Worm (Caenorhabditis elegans) whole organism, L3 larva: ENCODE measurements around the gene F33E11.2.

Experiments
- R02D3.7 ChIP-seq: fragments of 150-350 bp; optimal IDR thresholded peaks from 2 replicates; lab custom pipeline; 2014; ENCODE audit warnings: missing biosample characterization, missing genetic modification characterization
- ZK546.5 ChIP-seq: sonication (generic microtip); optimal IDR thresholded peaks from 2 replicates; lab custom pipeline; 2017; ENCODE audit warnings: missing biosample characterization, missing genetic modification characterization
- aly-2 ChIP-seq: fragments of 150-350 bp; optimal IDR thresholded peaks from 2 replicates; lab custom pipeline; 2014; ENCODE audit warnings: missing biosample characterization, missing genetic modification characterization
- ama-1 ChIP-seq: fragments of 150-350 bp; optimal IDR thresholded peaks from 2 replicates; lab custom pipeline; 2018
- ceh-16 ChIP-seq: sonication (generic microtip); optimal IDR thresholded peaks from 2 replicates; lab custom pipeline; 2017; ENCODE audit warnings: missing biosample characterization, missing genetic modification characterization
- ceh-28 ChIP-seq: fragments of 150-350 bp; optimal IDR thresholded peaks from 2 replicates; lab custom pipeline; 2014; ENCODE audit warnings: missing biosample characterization, missing genetic modification reagents, missing genetic modification characterization
- ceh-82 ChIP-seq: fragments of 150-350 bp; optimal IDR thresholded peaks from 2 replicates; lab custom pipeline; 2014; ENCODE audit warnings: missing biosample characterization, missing genetic modification characterization
- ceh-9 ChIP-seq: sonication (generic microtip); optimal IDR thresholded peaks from 2 replicates; lab custom pipeline; 2018; ENCODE audit warnings: missing biosample characterization, missing genetic modification characterization
- daf-12 ChIP-seq: fragments of 150-350 bp; optimal IDR thresholded peaks from 2 replicates; lab custom pipeline; 2014; ENCODE audit warnings: missing biosample characterization, missing genetic modification reagents, missing genetic modification characterization
- egl-27 ChIP-seq: sonication (generic microtip); optimal IDR thresholded peaks from 4 replicates; lab custom pipeline; 2017; ENCODE audit warnings: missing biosample characterization, missing genetic modification reagents, missing genetic modification characterization
- egl-5 ChIP-seq: fragments of 150-350 bp; optimal IDR thresholded peaks from 2 replicates; lab custom pipeline; 2017; ENCODE audit warnings: missing biosample characterization, missing genetic modification reagents, missing genetic modification characterization, inconsistent platforms
- elt-1 ChIP-seq: fragments of 150-350 bp; optimal IDR thresholded peaks from 2 replicates; lab custom pipeline; 2014; ENCODE audit warnings: missing biosample characterization, missing genetic modification characterization
- elt-2 ChIP-seq: sonication (generic microtip); optimal IDR thresholded peaks from 2 replicates; lab custom pipeline; 2016; ENCODE audit warnings: missing genetic modification reagents, mild to moderate bottlenecking, missing genetic modification characterization, missing compliant biosample characterization
- eor-1 ChIP-seq, 2 experiments: fragments of 150-350 bp; optimal IDR thresholded peaks; 2 replicates each; lab custom pipeline; 2014 to 2018; ENCODE audit warnings: missing biosample characterization in 2 of 2, missing genetic modification characterization in 2 of 2
- fos-1 ChIP-seq: fragments of 150-350 bp; optimal IDR thresholded peaks from 2 replicates; lab custom pipeline; 2014; ENCODE audit warnings: missing biosample characterization, missing genetic modification characterization
- hmg-11 ChIP-seq: sonication (generic microtip); optimal IDR thresholded peaks from 2 replicates; lab custom pipeline; 2016; ENCODE audit warnings: missing genetic modification characterization, missing compliant biosample characterization
- jun-1 ChIP-seq: fragments of 150-350 bp; optimal IDR thresholded peaks from 2 replicates; lab custom pipeline; 2014; ENCODE audit warnings: missing biosample characterization, missing genetic modification reagents, missing genetic modification characterization
- lin-15B ChIP-seq: fragments of 150-350 bp; optimal IDR thresholded peaks from 2 replicates; lab custom pipeline; 2014; ENCODE audit warnings: missing biosample characterization, missing genetic modification characterization
- lin-39 ChIP-seq: fragments of 150-350 bp; optimal IDR thresholded peaks from 2 replicates; lab custom pipeline; 2018; ENCODE audit warnings: missing biosample characterization, missing genetic modification reagents, missing genetic modification characterization
- lsy-12 ChIP-seq: sonication (generic microtip); optimal IDR thresholded peaks from 2 replicates; lab custom pipeline; 2016; ENCODE audit warnings: mild to moderate bottlenecking, missing genetic modification characterization, missing compliant biosample characterization
- mdl-1 ChIP-seq: fragments of 150-350 bp; optimal IDR thresholded peaks from 2 replicates; lab custom pipeline; 2014; ENCODE audit warnings: missing biosample characterization, missing genetic modification characterization
- mml-1 ChIP-seq: fragments of 150-350 bp; sonication (generic microtip); optimal IDR thresholded peaks from 3 replicates; lab custom pipeline; 2014; ENCODE audit warnings: missing biosample characterization, missing genetic modification characterization
- nfya-1 ChIP-seq: sonication (generic microtip); optimal IDR thresholded peaks from 2 replicates; lab custom pipeline; 2017; ENCODE audit warnings: missing genetic modification characterization, mild to moderate bottlenecking, missing compliant biosample characterization, antibody characterized with exemption, moderate library complexity; ENCODE audit not compliant: insufficient read depth
- nhr-11 ChIP-seq: fragments of 150-350 bp; optimal IDR thresholded peaks from 2 replicates; lab custom pipeline; 2014; ENCODE audit warnings: missing biosample characterization, missing genetic modification characterization
- nhr-23 ChIP-seq: fragments of 150-350 bp; optimal IDR thresholded peaks from 2 replicates; lab custom pipeline; 2014; ENCODE audit warnings: missing biosample characterization, missing genetic modification reagents, missing genetic modification characterization
- nhr-237 ChIP-seq: fragments of 150-350 bp; optimal IDR thresholded peaks from 2 replicates; lab custom pipeline; 2014; ENCODE audit warnings: missing biosample characterization, missing genetic modification characterization
- nhr-25 ChIP-seq: sonication (generic microtip); optimal IDR thresholded peaks from 2 replicates; lab custom pipeline; 2017; ENCODE audit warnings: missing biosample characterization, missing genetic modification characterization
- nhr-43 ChIP-seq: sonication (generic microtip); optimal IDR thresholded peaks from 2 replicates; lab custom pipeline; 2016; ENCODE audit warnings: mild to moderate bottlenecking, missing genetic modification characterization, missing compliant biosample characterization; ENCODE audit not compliant: poor library complexity, severe bottlenecking
- nhr-77 ChIP-seq: fragments of 150-350 bp; optimal IDR thresholded peaks from 2 replicates; lab custom pipeline; 2014; ENCODE audit warnings: missing biosample characterization, missing genetic modification characterization
- pha-4 ChIP-seq: fragments of 150-350 bp; optimal IDR thresholded peaks from 2 replicates; lab custom pipeline; 2014; ENCODE audit warnings: missing biosample characterization, missing genetic modification reagents, missing genetic modification characterization
- pqm-1 ChIP-seq: fragments of 150-350 bp; optimal IDR thresholded peaks from 2 replicates; lab custom pipeline; 2017; ENCODE audit warnings: missing biosample characterization, missing genetic modification characterization, inconsistent platforms
- skn-1 ChIP-seq: fragments of 150-350 bp; optimal IDR thresholded peaks from 2 replicates; lab custom pipeline; 2014; ENCODE audit warnings: missing biosample characterization, missing genetic modification characterization
- snpc-4 ChIP-seq: fragments of 150-350 bp; optimal IDR thresholded peaks from 2 replicates; lab custom pipeline; 2014; ENCODE audit warnings: missing biosample characterization, missing genetic modification characterization
- tbx-2 ChIP-seq: sonication (generic microtip); optimal IDR thresholded peaks from 2 replicates; lab custom pipeline; 2016; ENCODE audit warnings: mild to moderate bottlenecking, missing genetic modification characterization, missing compliant biosample characterization

The F33E11.2 gene

DNA sequence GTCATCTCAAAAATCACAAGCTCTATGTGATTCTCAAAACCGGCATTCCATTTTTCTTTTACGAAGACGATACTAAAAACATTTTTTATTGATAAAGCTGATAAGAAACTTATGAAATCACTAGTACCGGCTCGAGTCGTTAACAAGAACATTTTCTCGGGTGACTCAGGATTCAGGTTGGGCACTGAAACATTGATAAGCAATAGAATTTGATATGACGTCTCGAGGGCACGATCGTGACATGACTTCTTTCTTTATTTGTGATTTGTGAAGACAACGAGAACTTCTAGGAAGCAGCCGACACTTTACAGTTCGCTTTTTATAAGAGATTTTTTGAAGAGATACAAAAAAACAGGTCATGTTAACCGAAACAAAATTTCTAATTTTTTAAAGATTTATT is 36.0 kb downstream of the F33E11.2 start:
- TF ChIP-seq nfya-1 (tag; lab: Kevin White, UChicago) (no peak), elt-1 (tag; lab: Kevin White, UChicago) (no peak), elt-2 (tag; lab: Kevin White, UChicago) (peak; percentile 98), mml-1 (tag; lab: Kevin White, UChicago) (no peak), pqm-1 (peak; percentile 95), egl-27 (no peak), jun-1 (tag; lab: Kevin White, UChicago) (peak; percentile 81), snpc-4 (tag; lab: Kevin White, UChicago) (peak; percentile 20), pha-4 (tag; lab: Kevin White, UChicago) (peak; percentile 33), nhr-11 (no peak)

DNA sequence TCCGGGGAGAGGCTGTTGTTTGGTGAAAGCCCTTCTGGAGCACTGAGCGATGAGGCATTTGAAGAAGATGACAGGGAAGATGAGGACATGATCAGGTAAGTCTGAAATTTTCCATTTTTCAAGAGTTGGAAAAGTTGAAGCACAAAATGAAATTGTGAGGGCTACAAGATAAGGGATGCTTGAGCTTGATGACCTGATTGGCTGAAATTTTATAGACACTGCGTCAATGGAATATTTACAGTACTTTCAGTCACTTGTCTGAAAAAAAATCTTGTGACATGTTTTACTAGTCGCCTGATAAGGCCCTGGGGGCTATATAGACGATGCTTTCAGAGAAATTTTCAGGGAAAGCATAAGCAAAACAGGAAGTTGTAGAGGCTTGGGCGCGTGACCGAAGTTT is 38.6 kb downstream of the F33E11.2 start, which contains the start of gene dmd-8:
TSS of gene dmd-8 (minus strand) at position 101 of the 400 bp plus-strand sequence.
- TF ChIP-seq nhr-77 (no peak), skn-1 (no peak), hmg-11 (no peak), nhr-23 (no peak), egl-5 (tag; lab: Kevin White, UChicago) (no peak), nhr-25 (tag; lab: Kevin White, UChicago) (no peak), lin-39 (tag; lab: Kevin White, UChicago) (no peak), ZK546.5 (no peak), tbx-2 (no peak), lsy-12 (tag; lab: Kevin White, UChicago) (no peak), eor-1 (tag; optimal IDR thresholded peaks at IDR 0.05; lab: Kevin White, UChicago) (no peak)
- TF ChIP-seq, all 47 proteins: peak for 0

DNA sequence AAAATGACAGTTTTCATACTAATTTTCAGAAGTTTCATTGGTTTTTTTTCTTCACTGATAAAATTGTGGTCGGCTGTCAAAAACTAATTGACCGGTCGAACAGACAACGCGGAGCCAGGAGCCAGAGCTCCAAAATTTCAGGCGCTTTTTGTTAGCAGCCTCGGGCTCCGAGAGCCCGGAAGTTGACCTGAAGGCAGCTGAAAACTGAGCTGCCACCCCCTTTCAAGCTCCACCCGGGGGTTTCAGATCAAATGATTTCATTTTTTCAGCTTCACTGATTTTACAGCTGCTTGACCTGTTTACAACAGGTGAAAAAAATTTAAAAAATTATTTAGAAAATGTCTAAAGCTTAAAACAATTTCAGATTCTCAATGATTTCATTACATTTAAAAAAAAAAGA is 44.6 kb downstream of the F33E11.2 start:
- TF ChIP-seq nfya-1 (tag; lab: Kevin White, UChicago) (no peak), elt-1 (tag; lab: Kevin White, UChicago) (no peak), jun-1 (tag; lab: Kevin White, UChicago) (no peak), nhr-43 (tag; lab: Kevin White, UChicago) (no peak), snpc-4 (tag; lab: Kevin White, UChicago) (no peak), fos-1 (no peak), nhr-23 (no peak), egl-5 (tag; lab: Kevin White, UChicago) (no peak), daf-12 (tag; lab: Kevin White, UChicago) (no peak), nhr-237 (tag; lab: Kevin White, UChicago) (no peak), ama-1 (no peak)

DNA sequence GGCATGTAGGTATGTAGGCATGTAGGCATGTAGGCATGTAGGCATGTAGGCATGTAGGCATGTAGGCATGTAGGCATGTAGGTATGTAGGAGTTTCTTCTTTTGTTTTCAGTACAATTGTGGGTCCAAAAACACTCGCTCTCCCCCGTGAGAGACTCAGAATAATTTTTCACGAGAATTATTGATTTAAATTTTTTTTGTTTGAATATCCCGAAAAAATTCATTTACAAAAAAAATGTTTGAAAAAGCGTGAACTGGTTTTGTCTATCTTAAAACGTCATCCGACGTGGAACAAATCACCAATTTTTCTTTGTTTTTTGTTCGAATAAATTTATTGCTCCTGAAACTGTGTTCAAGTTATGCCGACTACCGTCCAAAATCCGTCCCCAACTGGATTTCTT is 45.4 kb downstream of the F33E11.2 start, which contains the start of gene wago-10:
TSS of gene wago-10 (plus strand) at position 301 of the 400 bp plus-strand sequence.
- TF ChIP-seq nhr-11 (no peak), lin-15B (tag; lab: Kevin White, UChicago) (no peak), snpc-4 (tag; lab: Kevin White, UChicago) (no peak), nhr-23 (no peak), R02D3.7 (tag; lab: Kevin White, UChicago) (no peak), pha-4 (tag; lab: Kevin White, UChicago) (no peak), nfya-1 (tag; lab: Kevin White, UChicago) (no peak), ceh-16 (no peak), ceh-82 (tag; lab: Kevin White, UChicago) (no peak)

DNA sequence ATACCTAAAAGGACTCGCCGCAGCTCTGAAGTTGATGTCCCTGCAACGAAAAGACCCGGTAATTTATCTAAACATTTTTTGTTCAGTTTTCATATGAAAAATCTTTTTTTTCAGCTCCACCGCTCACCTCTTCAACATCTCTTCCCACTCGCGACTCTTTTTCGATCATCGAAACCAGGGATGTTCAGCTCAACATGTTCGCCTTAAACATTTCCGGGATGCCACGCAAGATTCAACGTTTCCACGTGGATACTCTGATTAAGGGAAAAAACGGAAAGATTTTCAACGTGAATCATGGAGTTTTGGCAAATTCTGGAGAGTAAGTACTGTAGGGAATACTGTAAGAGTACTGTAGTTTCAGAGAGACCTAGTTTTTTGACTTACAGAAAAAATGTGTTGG is 45.8 kb downstream of the F33E11.2 start:
- TF ChIP-seq pha-4 (tag; lab: Kevin White, UChicago) (no peak), nfya-1 (tag; lab: Kevin White, UChicago) (no peak), nhr-43 (tag; lab: Kevin White, UChicago) (no peak), R02D3.7 (tag; lab: Kevin White, UChicago) (no peak)

DNA sequence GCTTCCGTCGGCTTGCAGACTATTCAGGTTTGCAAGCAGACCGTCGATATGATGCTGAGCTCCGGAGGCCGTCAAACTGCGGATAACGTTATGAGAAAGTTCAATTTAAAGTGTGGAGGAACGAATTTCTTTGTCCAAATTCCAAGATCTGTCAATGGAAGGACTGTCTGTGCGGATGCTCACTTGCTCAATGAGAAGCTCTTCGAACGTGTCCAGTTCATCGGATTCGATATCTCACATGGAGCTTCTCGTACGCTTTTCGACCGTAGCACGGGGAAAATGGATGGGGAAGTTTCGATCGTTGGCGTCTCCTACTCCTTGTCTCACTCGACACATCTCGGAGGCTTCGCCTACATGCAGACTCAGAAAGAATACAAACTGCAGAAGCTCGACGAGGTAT is 48.3 kb downstream of the F33E11.2 start:
- no peak for TF ChIP-seq elt-1 (tag; lab: Kevin White, UChicago)
- no peak for TF ChIP-seq lsy-12 (tag; lab: Kevin White, UChicago)
- TF ChIP-seq aly-2 (tag; lab: Kevin White, UChicago) = no peak
- no peak for TF ChIP-seq ceh-16
- TF ChIP-seq pqm-1 = no peak
- TF ChIP-seq ZK546.5 = no peak
- TF ChIP-seq nfya-1 (tag; lab: Kevin White, UChicago) = no peak
- TF ChIP-seq mml-1 (tag; lab: Kevin White, UChicago) = no peak
- TF ChIP-seq ceh-28 (tag; lab: Kevin White, UChicago) = no peak
- TF ChIP-seq ceh-9 = no peak
- no peak for TF ChIP-seq mdl-1 (tag; lab: Kevin White, UChicago)
- TF ChIP-seq R02D3.7 (tag; lab: Kevin White, UChicago) = no peak
